Fruit fly (Drosophila melanogaster) whole organism, prepupa: ENCODE data around the gene Bdbt.

Experiments used
- Blimp-1 ChIP-seq: fragments of 200-800 bp; sonication (Bioruptor generic); optimal IDR thresholded peaks from 3 replicates; lab custom pipeline; 2017; ENCODE audit warnings: missing biosample characterization, missing genetic modification characterization, mild to moderate bottlenecking, moderate library complexity, missing genetic modification reagents
- CG10669 ChIP-seq: fragments of 200-800 bp; sonication (Bioruptor generic); optimal IDR thresholded peaks from 3 replicates; lab custom pipeline; 2018; ENCODE audit warnings: missing biosample characterization, mild to moderate bottlenecking, missing genetic modification characterization, moderate library complexity
- CG11762 ChIP-seq: fragments of 200-800 bp; sonication (Bioruptor generic); optimal IDR thresholded peaks from 3 replicates; lab custom pipeline; 2016; ENCODE audit warnings: missing biosample characterization, missing genetic modification characterization; ENCODE audit not compliant: insufficient read depth
- CG11902 ChIP-seq: fragments of 200-800 bp; sonication (Bioruptor generic); optimal IDR thresholded peaks from 3 replicates; lab custom pipeline; 2016; ENCODE audit warnings: missing biosample characterization, missing genetic modification characterization
- CG15336 ChIP-seq: fragments of 200-800 bp; sonication (Bioruptor generic); IDR thresholded peaks from 2 replicates; pipeline ENCODE4 v1.3.6; 2022; ENCODE audit warnings: missing biosample characterization, missing genetic modification characterization
- CG1621 ChIP-seq: fragments of 200-800 bp; sonication (Bioruptor generic); optimal IDR thresholded peaks from 3 replicates; lab custom pipeline; 2018; ENCODE audit warnings: missing biosample characterization, mild to moderate bottlenecking, missing genetic modification characterization
- CG31627 ChIP-seq: fragments of 200-800 bp; sonication (Bioruptor generic); optimal IDR thresholded peaks from 3 replicates; lab custom pipeline; 2016; ENCODE audit warnings: missing biosample characterization, missing genetic modification characterization
- CG32006 ChIP-seq: fragments of 200-800 bp; sonication (Bioruptor generic); optimal IDR thresholded peaks from 3 replicates; lab custom pipeline; 2017; ENCODE audit warnings: missing biosample characterization, mild to moderate bottlenecking, missing genetic modification characterization
- CG3919 ChIP-seq: fragments of 200-800 bp; sonication (Bioruptor generic); optimal IDR thresholded peaks from 3 replicates; lab custom pipeline; 2016; ENCODE audit warnings: missing biosample characterization, missing genetic modification characterization
- CG4318 ChIP-seq: fragments of 200-800 bp; sonication (Bioruptor generic); optimal IDR thresholded peaks from 3 replicates; lab custom pipeline; 2017; ENCODE audit warnings: missing biosample characterization, mild to moderate bottlenecking, missing genetic modification characterization
- CG6163 ChIP-seq: fragments of 200-800 bp; sonication (Bioruptor generic); IDR thresholded peaks from 3 replicates; pipeline ENCODE4 v1.3.6; 2022; ENCODE audit warnings: missing biosample characterization, missing genetic modification characterization
- CG6276 ChIP-seq: fragments of 200-800 bp; sonication (Bioruptor generic); optimal IDR thresholded peaks from 2 replicates; lab custom pipeline; 2017; ENCODE audit warnings: missing biosample characterization, mild to moderate bottlenecking, missing genetic modification characterization
- CG6792 ChIP-seq: fragments of 200-800 bp; sonication (Bioruptor generic); optimal IDR thresholded peaks from 3 replicates; lab custom pipeline; 2016; ENCODE audit warnings: missing biosample characterization, missing genetic modification characterization
- CG6808 ChIP-seq: fragments of 200-800 bp; sonication (Bioruptor generic); optimal IDR thresholded peaks from 3 replicates; lab custom pipeline; 2017; ENCODE audit warnings: missing biosample characterization, missing genetic modification characterization, mild to moderate bottlenecking, moderate library complexity, missing genetic modification reagents
- CG6854 ChIP-seq: fragments of 200-800 bp; sonication (Bioruptor generic); optimal IDR thresholded peaks from 2 replicates; lab custom pipeline; 2017; ENCODE audit warnings: missing biosample characterization, mild to moderate bottlenecking, missing genetic modification characterization
- CG7368 ChIP-seq: fragments of 200-800 bp; sonication (Bioruptor generic); optimal IDR thresholded peaks from 3 replicates; lab custom pipeline; 2016; ENCODE audit warnings: missing biosample characterization, missing genetic modification characterization
- CG8119 ChIP-seq: fragments of 200-800 bp; sonication (Bioruptor generic); IDR thresholded peaks from 3 replicates; pipeline ENCODE4 v1.3.6; 2022; ENCODE audit warnings: missing biosample characterization, missing genetic modification characterization
- CG8319 ChIP-seq: fragments of 200-800 bp; sonication (Bioruptor generic); optimal IDR thresholded peaks from 3 replicates; lab custom pipeline; 2016; ENCODE audit warnings: missing biosample characterization, missing genetic modification characterization
- CG9139 ChIP-seq: fragments of 200-800 bp; sonication (Bioruptor generic); optimal IDR thresholded peaks from 3 replicates; lab custom pipeline; 2017; ENCODE audit warnings: missing biosample characterization, mild to moderate bottlenecking, missing genetic modification characterization
- Eip75B ChIP-seq: fragments of 200-800 bp; sonication (Bioruptor generic); optimal IDR thresholded peaks from 3 replicates; lab custom pipeline; 2016; ENCODE audit warnings: missing biosample characterization, missing genetic modification characterization
- Eip78C ChIP-seq: fragments of 200-800 bp; sonication (Bioruptor generic); peaks from one replicate; lab custom pipeline; 2016; ENCODE audit warnings: missing biosample characterization, missing genetic modification characterization
- Eip93F ChIP-seq: fragments of 200-800 bp; sonication (Bioruptor generic); optimal IDR thresholded peaks from 2 replicates; lab custom pipeline; 2016; ENCODE audit warnings: missing biosample characterization, mild to moderate bottlenecking, missing genetic modification characterization
- Ets21C ChIP-seq: fragments of 200-800 bp; sonication (Bioruptor generic); optimal IDR thresholded peaks from 3 replicates; lab custom pipeline; 2016; ENCODE audit warnings: missing biosample characterization, missing genetic modification characterization
- Ets96B ChIP-seq: fragments of 200-800 bp; optimal IDR thresholded peaks from 2 replicates; lab custom pipeline; 2019; ENCODE audit warnings: missing biosample characterization, mild to moderate bottlenecking, missing genetic modification characterization, moderate library complexity
- Gug ChIP-seq: fragments of 200-800 bp; sonication (Bioruptor generic); IDR thresholded peaks from 2 replicates; pipeline ENCODE4 v1.3.6; 2022; ENCODE audit warnings: missing biosample characterization, missing genetic modification characterization
- Hr38 ChIP-seq: sonication (Bioruptor generic); optimal IDR thresholded peaks from 2 replicates; lab custom pipeline; 2016; ENCODE audit warnings: missing biosample characterization, missing genetic modification characterization
- Hr39 ChIP-seq: fragments of 200-800 bp; sonication (Bioruptor generic); optimal IDR thresholded peaks from 2 replicates; lab custom pipeline; 2016; ENCODE audit warnings: missing biosample characterization, missing genetic modification characterization
- Hr4 ChIP-seq: fragments of 200-800 bp; sonication (Bioruptor generic); optimal IDR thresholded peaks from 3 replicates; lab custom pipeline; 2016; ENCODE audit warnings: missing biosample characterization, missing genetic modification characterization
- Lpt ChIP-seq: fragments of 200-800 bp; sonication (Bioruptor generic); optimal IDR thresholded peaks from 3 replicates; lab custom pipeline; 2016; ENCODE audit warnings: missing biosample characterization, missing genetic modification characterization
- Met ChIP-seq: fragments of 200-800 bp; sonication (Bioruptor generic); optimal IDR thresholded peaks from 3 replicates; lab custom pipeline; 2016; ENCODE audit warnings: missing biosample characterization, missing genetic modification characterization
- OdsH ChIP-seq: fragments of 200-800 bp; sonication (Bioruptor generic); optimal IDR thresholded peaks from 3 replicates; lab custom pipeline; 2016; ENCODE audit warnings: missing biosample characterization, missing genetic modification characterization
- Smox ChIP-seq: fragments of 200-800 bp; sonication (Bioruptor generic); optimal IDR thresholded peaks from 3 replicates; lab custom pipeline; 2016; ENCODE audit warnings: missing biosample characterization, missing genetic modification characterization
- Sox102F ChIP-seq: fragments of 200-800 bp; sonication (Bioruptor generic); optimal IDR thresholded peaks from 2 replicates; lab custom pipeline; 2016; ENCODE audit warnings: missing biosample characterization, mild to moderate bottlenecking, missing genetic modification characterization
- Sox14 ChIP-seq: fragments of 200-800 bp; sonication (Bioruptor generic); optimal IDR thresholded peaks from 3 replicates; lab custom pipeline; 2016; ENCODE audit warnings: missing biosample characterization, missing genetic modification characterization
- Sox15 ChIP-seq: fragments of 200-800 bp; sonication (Bioruptor generic); optimal IDR thresholded peaks from 3 replicates; lab custom pipeline; 2016; ENCODE audit warnings: missing biosample characterization, missing genetic modification characterization
- achi ChIP-seq: fragments of 200-800 bp; sonication (Bioruptor generic); optimal IDR thresholded peaks from 3 replicates; lab custom pipeline; 2016; ENCODE audit warnings: missing biosample characterization, missing genetic modification characterization
- acj6 ChIP-seq: fragments of 200-800 bp; sonication (Bioruptor generic); optimal IDR thresholded peaks from 3 replicates; lab custom pipeline; 2016; ENCODE audit warnings: missing biosample characterization, missing genetic modification characterization
- cyc ChIP-seq: fragments of 200-800 bp; sonication (Bioruptor generic); optimal IDR thresholded peaks from 3 replicates; lab custom pipeline; 2016; ENCODE audit warnings: missing biosample characterization, missing genetic modification characterization
- dsx ChIP-seq: fragments of 200-800 bp; optimal IDR thresholded peaks from 3 replicates; lab custom pipeline; 2019; ENCODE audit warnings: missing biosample characterization, mild to moderate bottlenecking, missing genetic modification characterization, moderate library complexity; ENCODE audit not compliant: poor library complexity, severe bottlenecking
- eg ChIP-seq: fragments of 200-800 bp; sonication (Bioruptor generic); IDR thresholded peaks from 3 replicates; pipeline ENCODE4 v1.3.6; 2022; ENCODE audit warnings: missing biosample characterization, missing genetic modification characterization
- esn ChIP-seq: fragments of 200-800 bp; sonication (Bioruptor generic); optimal IDR thresholded peaks from 2 replicates; lab custom pipeline; 2016; ENCODE audit warnings: missing biosample characterization, mild to moderate bottlenecking, missing genetic modification characterization, moderate library complexity
- fd59A ChIP-seq: fragments of 200-800 bp; sonication (Bioruptor generic); optimal IDR thresholded peaks from 2 replicates; lab custom pipeline; 2017; ENCODE audit warnings: missing biosample characterization, mild to moderate bottlenecking, missing genetic modification characterization, missing genetic modification reagents
- fd85E ChIP-seq: fragments of 200-800 bp; sonication (Bioruptor generic); optimal IDR thresholded peaks from 3 replicates; lab custom pipeline; 2016; ENCODE audit warnings: missing biosample characterization, missing genetic modification characterization
- fkh ChIP-seq: fragments of 200-800 bp; sonication (Bioruptor generic); optimal IDR thresholded peaks from 3 replicates; lab custom pipeline; 2017; ENCODE audit warnings: missing biosample characterization, mild to moderate bottlenecking, missing genetic modification characterization, moderate library complexity
- lz ChIP-seq: fragments of 200-800 bp; sonication (Bioruptor generic); optimal IDR thresholded peaks from 3 replicates; lab custom pipeline; 2016; ENCODE audit warnings: missing biosample characterization, missing genetic modification characterization
- net ChIP-seq: fragments of 200-800 bp; sonication (Bioruptor generic); optimal IDR thresholded peaks from 3 replicates; lab custom pipeline; 2016; ENCODE audit warnings: missing biosample characterization, missing genetic modification characterization
- salr ChIP-seq, 2 experiments: fragments of 200-800 bp; sonication (Bioruptor generic); optimal IDR thresholded peaks; 3 replicates each; lab custom pipeline; 2016 to 2018; ENCODE audit warnings: missing biosample characterization in 2 of 2, missing genetic modification characterization in 2 of 2, mild to moderate bottlenecking in 1 of 2
- spab ChIP-seq: fragments of 200-800 bp; sonication (Bioruptor generic); optimal IDR thresholded peaks from 2 replicates; lab custom pipeline; 2017; ENCODE audit warnings: missing biosample characterization, mild to moderate bottlenecking, missing genetic modification characterization, missing genetic modification reagents
- ss ChIP-seq, 2 experiments: fragments of 200-800 bp; sonication (Bioruptor generic); optimal IDR thresholded peaks; 2 replicates in 1 of 2; 3 replicates in 1 of 2; lab custom pipeline; 2017 to 2018; ENCODE audit warnings: mild to moderate bottlenecking in 2 of 2, missing biosample characterization in 2 of 2, missing genetic modification characterization in 2 of 2, moderate library complexity in 1 of 2
- svp ChIP-seq: fragments of 200-800 bp; sonication (Bioruptor generic); peaks from one replicate; lab custom pipeline; 2016; ENCODE audit warnings: missing biosample characterization, missing genetic modification characterization
- topi ChIP-seq: fragments of 200-800 bp; sonication (Bioruptor generic); optimal IDR thresholded peaks from 3 replicates; lab custom pipeline; 2016; ENCODE audit warnings: missing biosample characterization, missing genetic modification characterization

Bdbt gene

dm6 chr3R:21112742-21113465, 5.8 kb downstream of the Bdbt start:
- TF ChIP-seq acj6 (GFP tag; lab: Kevin White, UChicago) (peak; percentile 76), svp (GFP tag; lab: Kevin White, UChicago) (peak; percentile 81), lz (GFP tag; lab: Kevin White, UChicago) (peak; percentile 63), CG6854 (GFP tag; lab: Kevin White, UChicago) (no peak), eg (GFP tag; lab: Robert Waterston, UW) (peak; percentile 89), Sox14 (GFP tag; lab: Kevin White, UChicago) (peak; percentile 72), CG8119 (GFP tag; lab: Robert Waterston, UW) (peak; percentile 90), Eip78C (GFP tag; lab: Kevin White, UChicago) (peak; percentile 95), Hr39 (GFP tag; lab: Kevin White, UChicago) (peak; percentile 70), CG1621 (tag; lab: Kevin White, UChicago) (peak; percentile 57), esn (GFP tag; lab: Kevin White, UChicago) (peak; percentile 70), Met (no peak), Hr38 (no peak), topi (GFP tag; lab: Kevin White, UChicago) (peak; percentile 53), cyc (GFP tag; lab: Kevin White, UChicago) (peak; percentile 70), CG11762 (GFP tag; lab: Kevin White, UChicago) (peak; percentile 58), Sox15 (GFP tag; lab: Kevin White, UChicago) (peak; percentile 51), CG6792 (GFP tag; lab: Kevin White, UChicago) (peak; percentile 66), CG6276 (GFP tag; lab: Kevin White, UChicago) (no peak), fkh (peak; percentile 96), ss (GFP tag; optimal IDR thresholded peaks at IDR 0.05; lab: Kevin White, UChicago) (no peak), CG31627 (GFP tag; lab: Kevin White, UChicago) (peak; percentile 50), CG32006 (GFP tag; lab: Kevin White, UChicago) (peak; percentile 84), CG8319 (GFP tag; lab: Kevin White, UChicago) (peak; percentile 28), fd59A (GFP tag; lab: Kevin White, UChicago) (peak; percentile 6), CG11902 (GFP tag; lab: Kevin White, UChicago) (peak; percentile 25), salr (GFP tag; optimal IDR thresholded peaks at IDR 0.05; lab: Kevin White, UChicago) (peak; percentile 51 to 66), Ets21C (no peak), CG3919 (GFP tag; lab: Kevin White, UChicago) (no peak), Ets96B (tag; lab: Kevin White, UChicago) (peak; percentile 65), Sox102F (no peak), CG15336 (peak; percentile 93), Lpt (GFP tag; lab: Kevin White, UChicago) (peak; percentile 64), dsx (peak; percentile 25), CG4318 (GFP tag; lab: Kevin White, UChicago) (no peak), Hr4 (peak; percentile 91), fd85E (GFP tag; lab: Kevin White, UChicago) (no peak), spab (GFP tag; lab: Kevin White, UChicago) (no peak), CG6163 (peak; percentile 92), CG6808 (GFP tag; lab: Kevin White, UChicago) (no peak), CG7368 (GFP tag; lab: Kevin White, UChicago) (peak; percentile 52), OdsH (GFP tag; lab: Kevin White, UChicago) (peak; percentile 83), Smox (no peak), Blimp-1 (no peak), Gug (GFP tag; lab: Robert Waterston, UW) (peak; percentile 67), Eip93F (GFP tag; lab: Kevin White, UChicago) (no peak), CG9139 (no peak), CG10669 (GFP tag; lab: Kevin White, UChicago) (no peak), net (GFP tag; lab: Kevin White, UChicago) (peak; percentile 78), Eip75B (GFP tag; lab: Kevin White, UChicago) (peak; percentile 76), achi (GFP tag; lab: Kevin White, UChicago) (peak; percentile 75)
